Worm (Caenorhabditis elegans) whole organism, early embryonic: ENCODE results near the gene T07F12.4.

Experiments
- ama-1 ChIP-seq: fragments of 150-350 bp; optimal IDR thresholded peaks from 2 replicates; lab custom pipeline; 2014
- ceh-36 ChIP-seq: sonication (generic microtip); optimal IDR thresholded peaks from 2 replicates; lab custom pipeline; 2016; ENCODE audit warnings: missing genetic modification characterization, inconsistent platforms, missing compliant biosample characterization
- ets-7 ChIP-seq: sonication (generic microtip); optimal IDR thresholded peaks from 2 replicates; lab custom pipeline; 2016; ENCODE audit warnings: missing genotype, missing genetic modification characterization, missing compliant biosample characterization
- hnd-1 ChIP-seq: sonication (generic microtip); optimal IDR thresholded peaks from 2 replicates; lab custom pipeline; 2016; ENCODE audit warnings: missing genetic modification characterization, missing compliant biosample characterization
- scrt-1 ChIP-seq: fragments of 200-800 bp; sonication (Bioruptor generic); IDR thresholded peaks from 2 replicates; pipeline ENCODE4 v1.3.6; 2022; ENCODE audit warnings: missing genetic modification characterization, missing compliant biosample characterization

DNA sequence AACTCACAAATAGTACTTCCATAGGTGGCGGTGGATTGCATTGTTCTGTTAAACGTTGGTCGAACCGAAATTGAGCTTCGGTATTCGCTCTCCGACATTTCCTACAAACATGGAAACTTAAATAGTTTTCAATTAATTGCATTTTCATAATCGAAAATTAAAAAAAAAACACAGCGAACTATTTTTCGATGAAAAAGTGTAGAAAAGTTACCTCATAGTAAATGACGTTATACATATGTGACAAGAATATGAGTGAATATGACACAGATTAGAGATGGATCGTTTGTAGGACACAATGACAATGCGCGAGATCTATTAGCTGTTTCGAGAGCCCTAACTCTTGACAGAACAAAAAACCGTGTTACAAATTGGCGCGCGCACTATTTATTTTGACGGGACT lies 15.3 kb upstream of the T07F12.4 start, which contains the start of gene ifa-4:
- TF ChIP-seq ceh-36 (tag; lab: Kevin White, UChicago) (no peak), ama-1 (lab: Kevin White, UChicago) (no peak), ets-7 (tag; lab: Kevin White, UChicago) (no peak), scrt-1 (no peak), hnd-1 (tag; lab: Kevin White, UChicago) (no peak)
